Fruit fly (Drosophila melanogaster) whole organism: Measurements from ENCODE around the gene CG17221.

Source experiments
- CG8478 ChIP-seq: fragments of >200 bp; optimal IDR thresholded peaks from 2 replicates; lab custom pipeline; 2018; ENCODE audit warnings: inconsistent platforms
- Dll ChIP-seq: fragments of >200 bp; optimal IDR thresholded peaks from 2 replicates; lab custom pipeline; 2017
- EcR ChIP-seq, 2 experiments: fragments of >200 bp; optimal IDR thresholded peaks; 2 replicates each; lab custom pipeline; 2017; ENCODE audit warnings: missing biosample characterization in 2 of 2, missing genetic modification characterization in 2 of 2, missing genetic modification reagents in 2 of 2
- pan ChIP-seq: fragments of >200 bp; optimal IDR thresholded peaks from 2 replicates; lab custom pipeline; 2017
- psq ChIP-seq: fragments of >200 bp; optimal IDR thresholded peaks from 2 replicates; lab custom pipeline; 2017
- usp ChIP-seq: fragments of >200 bp; optimal IDR thresholded peaks from 2 replicates; lab custom pipeline; 2017; ENCODE audit warnings: missing biosample characterization, missing genetic modification characterization, mixed read lengths

DNA sequence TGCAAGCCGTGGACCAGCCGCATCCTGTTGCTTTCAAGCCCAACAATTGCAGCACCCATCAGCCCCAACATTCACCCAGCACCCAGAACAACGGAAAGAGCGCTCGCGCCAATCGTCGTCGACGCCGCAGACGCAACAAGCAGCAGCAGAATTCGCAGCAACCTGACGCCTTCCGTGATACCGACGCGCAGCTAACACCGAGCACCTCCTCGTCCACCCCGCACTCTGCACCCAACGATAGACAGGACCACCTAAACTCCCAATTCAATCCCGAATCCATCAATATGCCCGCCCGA lies 19.8 kb downstream of the CG17221 start:
- TF ChIP-seq pan (lab: Kevin White, UChicago) (no peak), psq (lab: Kevin White, UChicago) (no peak), CG8478 (no peak), usp (GFP tag; lab: Kevin White, UChicago) (no peak), EcR (GFP tag; optimal IDR thresholded peaks at IDR 0.05; lab: Kevin White, UChicago) (no peak), Dll (lab: Kevin White, UChicago) (no peak)
